Fruit fly (Drosophila melanogaster) whole organism, embryonic: ENCODE measurements around the gene Oamb.

Experiments
- CG10565 ChIP-seq: fragments of 200-800 bp; sonication (Bioruptor generic); optimal IDR thresholded peaks from 3 replicates; lab custom pipeline; 2016; ENCODE audit warnings: missing biosample characterization, mild to moderate bottlenecking, missing genetic modification characterization
- CG12942 ChIP-seq: fragments of 200-800 bp; sonication (Bioruptor generic); optimal IDR thresholded peaks from 3 replicates; lab custom pipeline; 2016; ENCODE audit warnings: missing biosample characterization, missing genetic modification characterization
- CG6683 ChIP-seq: fragments of 200-800 bp; sonication (Bioruptor generic); optimal IDR thresholded peaks from 2 replicates; lab custom pipeline; 2017; ENCODE audit warnings: missing biosample characterization, mild to moderate bottlenecking, missing genetic modification characterization, missing genetic modification reagents
- CG8089 ChIP-seq: fragments of 200-800 bp; sonication (Bioruptor generic); optimal IDR thresholded peaks from 3 replicates; lab custom pipeline; 2016; ENCODE audit warnings: missing biosample characterization, missing genetic modification characterization
- CG8290 ChIP-seq, 3 experiments: fragments of 200-800 bp; sonication (Bioruptor generic); optimal IDR thresholded peaks; 2 replicates each; lab custom pipeline; 2016 to 2019; ENCODE audit warnings: missing biosample characterization in 3 of 3, missing genetic modification characterization in 3 of 3, mild to moderate bottlenecking in 2 of 3, moderate library complexity in 1 of 3
- ERR ChIP-seq: fragments of 200-800 bp; sonication (Bioruptor generic); optimal IDR thresholded peaks from 2 replicates; lab custom pipeline; 2016; ENCODE audit warnings: missing biosample characterization, missing genetic modification characterization
- HLH4C ChIP-seq: fragments of 200-800 bp; sonication (Bioruptor generic); IDR thresholded peaks from 3 replicates; pipeline ENCODE4 v1.3.6; 2022; ENCODE audit warnings: missing biosample characterization, missing genetic modification characterization; ENCODE audit not compliant: partially characterized antibody
- Hr39 ChIP-seq: fragments of >200 bp; optimal IDR thresholded peaks from 2 replicates; lab custom pipeline; 2017
- Meics ChIP-seq: fragments of 200-800 bp; sonication (Bioruptor generic); optimal IDR thresholded peaks from 2 replicates; lab custom pipeline; 2017; ENCODE audit warnings: missing biosample characterization, mild to moderate bottlenecking, missing genetic modification characterization
- Sry-β ChIP-seq: fragments of 200-800 bp; sonication (Bioruptor generic); optimal IDR thresholded peaks from 2 replicates; lab custom pipeline; 2018; ENCODE audit warnings: missing biosample characterization, mild to moderate bottlenecking, missing genetic modification characterization, moderate library complexity
- Xrp1 ChIP-seq: fragments of 200-800 bp; sonication (Bioruptor generic); IDR thresholded peaks from 2 replicates; pipeline ENCODE4 v1.3.6; 2022; ENCODE audit warnings: missing biosample characterization, missing genetic modification characterization
- gcm ChIP-seq: fragments of 200-800 bp; sonication (Bioruptor generic); optimal IDR thresholded peaks from 2 replicates; lab custom pipeline; 2019; ENCODE audit warnings: missing biosample characterization, mild to moderate bottlenecking, missing genetic modification characterization, moderate library complexity
- phol ChIP-seq: fragments of 200-800 bp; sonication (Bioruptor generic); optimal IDR thresholded peaks from 3 replicates; lab custom pipeline; 2018; ENCODE audit warnings: missing biosample characterization, mild to moderate bottlenecking, missing genetic modification characterization, moderate library complexity
- slou ChIP-seq: fragments of 200-800 bp; sonication (Bioruptor generic); optimal IDR thresholded peaks from 3 replicates; lab custom pipeline; 2016; ENCODE audit warnings: missing biosample characterization, missing genetic modification characterization

DNA sequence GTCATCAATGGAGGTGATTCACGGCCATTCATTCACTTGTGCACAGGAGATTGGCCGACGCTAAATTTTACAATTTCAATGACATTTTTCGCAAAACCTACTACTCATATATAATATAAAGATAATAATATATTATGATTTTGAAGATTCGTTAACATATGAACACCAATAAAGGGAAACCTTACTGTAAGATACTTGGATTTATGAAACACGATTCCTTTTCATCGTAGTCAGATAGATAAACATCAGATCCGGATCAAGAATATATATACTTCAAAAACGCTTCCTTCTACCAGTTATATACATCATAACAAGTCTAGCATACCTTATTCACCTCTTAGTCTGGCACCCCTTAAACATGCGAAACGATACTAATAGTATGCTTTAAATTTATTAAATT is 54.6 kb downstream of the Oamb start, which contains the start of gene Nep4:
- TF ChIP-seq gcm (GFP tag; lab: Kevin White, UChicago) (no peak), ERR (GFP tag; lab: Kevin White, UChicago) (no peak), phol (tag; lab: Kevin White, UChicago) (no peak), slou (GFP tag; lab: Kevin White, UChicago) (no peak), Xrp1 (GFP tag; lab: Robert Waterston, UW) (no peak), Meics (GFP tag; lab: Kevin White, UChicago) (no peak), CG8089 (GFP tag; lab: Kevin White, UChicago) (no peak), CG6683 (GFP tag; lab: Kevin White, UChicago) (no peak), CG12942 (GFP tag; lab: Kevin White, UChicago) (no peak), Sry-β (GFP tag; lab: Kevin White, UChicago) (no peak), HLH4C (no peak), CG10565 (no peak), Hr39 (lab: Kevin White, UChicago) (no peak), CG8290 (GFP tag; optimal IDR thresholded peaks at IDR 0.05; lab: Kevin White, UChicago) (no peak), CG8290 (tag; optimal IDR thresholded peaks at IDR 0.05; lab: Kevin White, UChicago) (no peak)
